Worm (Caenorhabditis elegans) whole organism, L2 larva: Measurements from ENCODE around the gene W10C6.2.

Experiments
- F13H6.1 ChIP-seq: sonication (generic microtip); optimal IDR thresholded peaks from 2 replicates; lab custom pipeline; 2016; ENCODE audit warnings: missing genetic modification characterization, missing compliant biosample characterization
- aly-2 ChIP-seq: fragments of 150-350 bp; optimal IDR thresholded peaks from 2 replicates; lab custom pipeline; 2014; ENCODE audit warnings: missing biosample characterization, missing genetic modification characterization
- ama-1 ChIP-seq: fragments of 150-350 bp; optimal IDR thresholded peaks from 2 replicates; lab custom pipeline; 2018; ENCODE audit warnings: inconsistent platforms
- elt-1 ChIP-seq: fragments of 150-350 bp; optimal IDR thresholded peaks from 2 replicates; lab custom pipeline; 2014; ENCODE audit warnings: missing biosample characterization, missing genetic modification characterization
- lin-39 ChIP-seq: fragments of 150-350 bp; optimal IDR thresholded peaks from 2 replicates; lab custom pipeline; 2014; ENCODE audit warnings: missing biosample characterization, missing genetic modification reagents, missing genetic modification characterization
- nhr-10 ChIP-seq: sonication (generic microtip); optimal IDR thresholded peaks from 2 replicates; lab custom pipeline; 2017; ENCODE audit warnings: missing biosample characterization, missing genetic modification characterization
- nhr-129 ChIP-seq: fragments of 150-350 bp; optimal IDR thresholded peaks from 2 replicates; lab custom pipeline; 2014; ENCODE audit warnings: missing biosample characterization, missing genetic modification characterization
- nhr-25 ChIP-seq: fragments of 150-350 bp; sonication (generic microtip); optimal IDR thresholded peaks from 3 replicates; lab custom pipeline; 2014; ENCODE audit warnings: missing biosample characterization, missing genetic modification characterization
- nhr-6 ChIP-seq: fragments of 150-350 bp; optimal IDR thresholded peaks from 2 replicates; lab custom pipeline; 2014; ENCODE audit warnings: missing biosample characterization, missing genetic modification characterization
- sma-3 ChIP-seq: sonication (generic microtip); optimal IDR thresholded peaks from 2 replicates; lab custom pipeline; 2016; ENCODE audit warnings: missing genetic modification reagents, missing genetic modification characterization, missing compliant biosample characterization
- snpc-4 ChIP-seq: fragments of 150-350 bp; optimal IDR thresholded peaks from 2 replicates; lab custom pipeline; 2014; ENCODE audit warnings: missing biosample characterization, missing genetic modification characterization
- unc-39 ChIP-seq: fragments of 150-350 bp; optimal IDR thresholded peaks from 2 replicates; lab custom pipeline; 2014; ENCODE audit warnings: missing biosample characterization, missing genetic modification characterization
- ztf-1 ChIP-seq: fragments of 200-800 bp; sonication (Bioruptor generic); conservative IDR thresholded peaks from 2 replicates; pipeline ENCODE4 v1.3.6; 2022; ENCODE audit warnings: missing genetic modification characterization, missing compliant biosample characterization

DNA sequence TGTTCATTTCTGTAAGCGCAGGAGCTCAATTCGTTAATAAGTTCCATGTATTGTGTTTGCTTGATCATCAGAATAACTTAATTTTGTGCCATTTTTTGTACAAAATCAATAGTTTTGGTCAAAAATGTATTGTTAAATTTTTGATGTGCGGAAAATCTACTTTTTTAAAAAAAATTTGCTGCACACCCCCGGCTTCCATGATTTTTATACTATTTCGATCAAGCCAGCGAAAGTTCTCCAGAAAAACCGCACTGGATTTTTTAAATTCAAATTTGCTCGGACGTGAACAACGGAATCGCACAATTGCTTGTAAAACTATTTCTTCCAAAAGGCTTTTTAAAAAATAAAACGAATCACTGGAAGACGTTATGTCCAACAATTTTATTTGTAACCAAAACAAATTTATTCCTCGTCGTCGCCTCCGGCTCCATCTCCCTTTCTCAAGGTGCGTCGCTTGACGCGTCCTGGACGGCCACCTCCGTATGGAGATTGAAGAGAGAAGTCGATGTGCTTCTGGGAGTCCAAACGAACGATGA lies 3.4 kb upstream of the W10C6.2 start:
- TF ChIP-seq ama-1 (lab: Kevin White, UChicago) (no peak), snpc-4 (tag; lab: Kevin White, UChicago) (no peak), nhr-25 (tag; lab: Kevin White, UChicago) (no peak), lin-39 (no peak), nhr-6 (tag; lab: Kevin White, UChicago) (no peak), elt-1 (tag; lab: Kevin White, UChicago) (no peak), ztf-1 (no peak), nhr-129 (no peak), sma-3 (GFP tag; lab: Kevin White, UChicago) (no peak), F13H6.1 (tag; lab: Kevin White, UChicago) (no peak), aly-2 (tag; lab: Kevin White, UChicago) (no peak), nhr-10 (tag; lab: Kevin White, UChicago) (no peak), unc-39 (tag; lab: Kevin White, UChicago) (no peak)
